Fruit fly (Drosophila melanogaster) whole organism, pupa: ENCODE results near the gene CG5973.

Source experiments
- CG10348 ChIP-seq: fragments of 200-800 bp; sonication (Bioruptor generic); IDR thresholded peaks from 2 replicates; pipeline ENCODE4 v1.3.6; 2022; ENCODE audit warnings: missing biosample characterization, missing genetic modification characterization
- CG12605 ChIP-seq: fragments of 200-800 bp; sonication (Bioruptor generic); IDR thresholded peaks from 2 replicates; pipeline ENCODE4 v1.3.6; 2022; ENCODE audit warnings: missing biosample characterization, missing genetic modification characterization
- CG13204 ChIP-seq: fragments of 200-800 bp; sonication (Bioruptor generic); optimal IDR thresholded peaks from 2 replicates; lab custom pipeline; 2018; ENCODE audit warnings: missing biosample characterization, mild to moderate bottlenecking, missing genetic modification characterization, moderate library complexity
- CG14655 ChIP-seq: fragments of 200-800 bp; sonication (Bioruptor generic); optimal IDR thresholded peaks from 3 replicates; lab custom pipeline; 2017; ENCODE audit warnings: mild to moderate bottlenecking, missing biosample characterization, missing genetic modification reagents, missing genetic modification characterization
- CG15710 ChIP-seq: fragments of 200-800 bp; sonication (Bioruptor generic); optimal IDR thresholded peaks from 2 replicates; lab custom pipeline; 2018; ENCODE audit warnings: missing biosample characterization, mild to moderate bottlenecking, missing genetic modification characterization, moderate library complexity
- CG17806 ChIP-seq: fragments of 200-800 bp; sonication (Bioruptor generic); optimal IDR thresholded peaks from 2 replicates; lab custom pipeline; 2018; ENCODE audit warnings: missing biosample characterization, mild to moderate bottlenecking, missing genetic modification characterization, moderate library complexity
- CG32121 ChIP-seq: fragments of 200-800 bp; sonication (Bioruptor generic); IDR thresholded peaks from 2 replicates; pipeline ENCODE4 v1.3.6; 2022; ENCODE audit warnings: missing biosample characterization, missing genetic modification characterization
- CG34367 ChIP-seq: fragments of 200-800 bp; sonication (Bioruptor generic); optimal IDR thresholded peaks from 2 replicates; lab custom pipeline; 2018; ENCODE audit warnings: missing biosample characterization, mild to moderate bottlenecking, missing genetic modification characterization
- CG4496 ChIP-seq: fragments of 200-800 bp; sonication (Bioruptor generic); IDR thresholded peaks from 3 replicates; pipeline ENCODE4 v1.3.6; 2022; ENCODE audit warnings: missing biosample characterization, missing genetic modification characterization
- CG8159 ChIP-seq: fragments of 200-800 bp; sonication (Bioruptor generic); optimal IDR thresholded peaks from 3 replicates; lab custom pipeline; 2018; ENCODE audit warnings: missing biosample characterization, mild to moderate bottlenecking, missing genetic modification characterization, moderate library complexity
- CG8301 ChIP-seq: fragments of 200-800 bp; sonication (Bioruptor generic); optimal IDR thresholded peaks from 2 replicates; lab custom pipeline; 2018; ENCODE audit warnings: missing biosample characterization, mild to moderate bottlenecking, missing genetic modification characterization
- CG9948 ChIP-seq: fragments of 200-800 bp; sonication (Bioruptor generic); optimal IDR thresholded peaks from 2 replicates; lab custom pipeline; 2018; ENCODE audit warnings: missing biosample characterization, mild to moderate bottlenecking, missing genetic modification characterization, moderate library complexity
- D1 ChIP-seq: fragments of 200-800 bp; sonication (Bioruptor generic); optimal IDR thresholded peaks from 2 replicates; lab custom pipeline; 2018; ENCODE audit warnings: missing biosample characterization, mild to moderate bottlenecking, missing genetic modification characterization, moderate library complexity
- EcR ChIP-seq: fragments of 200-800 bp; sonication (Bioruptor generic); optimal IDR thresholded peaks from 3 replicates; lab custom pipeline; 2019; ENCODE audit warnings: missing biosample characterization, missing genetic modification characterization, mild to moderate bottlenecking, moderate library complexity, missing genetic modification reagents
- Ets98B ChIP-seq: fragments of 200-800 bp; sonication (Bioruptor generic); IDR thresholded peaks from 2 replicates; pipeline ENCODE4 v1.3.6; 2022; ENCODE audit warnings: missing biosample characterization, missing genetic modification characterization
- Pif1A ChIP-seq: fragments of 200-800 bp; sonication (Bioruptor generic); optimal IDR thresholded peaks from 3 replicates; lab custom pipeline; 2016; ENCODE audit warnings: missing biosample characterization, missing genetic modification characterization
- Pif1B ChIP-seq: fragments of 200-800 bp; sonication (Bioruptor generic); optimal IDR thresholded peaks from 3 replicates; lab custom pipeline; 2016; ENCODE audit warnings: missing biosample characterization, missing genetic modification characterization
- Snoo ChIP-seq: fragments of 200-800 bp; sonication (Bioruptor generic); optimal IDR thresholded peaks from 3 replicates; lab custom pipeline; 2017; ENCODE audit warnings: missing biosample characterization, mild to moderate bottlenecking, missing genetic modification characterization, inconsistent platforms
- fd96Ca ChIP-seq: fragments of 200-800 bp; sonication (Bioruptor generic); IDR thresholded peaks from 3 replicates; pipeline ENCODE4 v1.3.6; 2022; ENCODE audit warnings: missing biosample characterization, missing genetic modification characterization
- gl ChIP-seq: fragments of 200-800 bp; sonication (Bioruptor generic); optimal IDR thresholded peaks from 2 replicates; lab custom pipeline; 2018; ENCODE audit warnings: missing biosample characterization, mild to moderate bottlenecking, missing genetic modification characterization
- rn ChIP-seq: fragments of 200-800 bp; sonication (Bioruptor generic); IDR thresholded peaks from 2 replicates; pipeline ENCODE4 v1.3.6; 2022; ENCODE audit warnings: missing biosample characterization, missing genetic modification characterization

CG5973 gene

dm6 chr2L:7410609-7411008 lies 26.7 kb upstream of the CG5973 start, which contains the start of gene CG15818:
Gene CG15818, plus strand, starts transcription at chr2L:7410909.
- no peak for TF ChIP-seq gl
- no peak for TF ChIP-seq CG17806
- no peak for TF ChIP-seq EcR (GFP tag; lab: Kevin White, UChicago)
- no peak for TF ChIP-seq CG9948
- no peak for TF ChIP-seq CG10348 (GFP tag; lab: Robert Waterston, UW)
- no peak for TF ChIP-seq CG32121
- no peak for TF ChIP-seq Pif1A (GFP tag; lab: Kevin White, UChicago)
- no peak for TF ChIP-seq CG13204 (GFP tag; lab: Kevin White, UChicago)
- TF ChIP-seq CG34367: no peak
- TF ChIP-seq CG14655: no peak
- no peak for TF ChIP-seq CG8301 (tag; lab: Kevin White, UChicago)
- TF ChIP-seq fd96Ca (GFP tag; lab: Robert Waterston, UW): no peak
- TF ChIP-seq CG12605: no peak
- no peak for TF ChIP-seq D1
- TF ChIP-seq Snoo: no peak
- no peak for TF ChIP-seq Pif1B (GFP tag; lab: Kevin White, UChicago)
- no peak for TF ChIP-seq Ets98B (GFP tag; lab: Robert Waterston, UW)
- TF ChIP-seq rn (GFP tag; lab: Robert Waterston, UW): no peak
- no peak for TF ChIP-seq CG15710 (tag; lab: Kevin White, UChicago)

DNA sequence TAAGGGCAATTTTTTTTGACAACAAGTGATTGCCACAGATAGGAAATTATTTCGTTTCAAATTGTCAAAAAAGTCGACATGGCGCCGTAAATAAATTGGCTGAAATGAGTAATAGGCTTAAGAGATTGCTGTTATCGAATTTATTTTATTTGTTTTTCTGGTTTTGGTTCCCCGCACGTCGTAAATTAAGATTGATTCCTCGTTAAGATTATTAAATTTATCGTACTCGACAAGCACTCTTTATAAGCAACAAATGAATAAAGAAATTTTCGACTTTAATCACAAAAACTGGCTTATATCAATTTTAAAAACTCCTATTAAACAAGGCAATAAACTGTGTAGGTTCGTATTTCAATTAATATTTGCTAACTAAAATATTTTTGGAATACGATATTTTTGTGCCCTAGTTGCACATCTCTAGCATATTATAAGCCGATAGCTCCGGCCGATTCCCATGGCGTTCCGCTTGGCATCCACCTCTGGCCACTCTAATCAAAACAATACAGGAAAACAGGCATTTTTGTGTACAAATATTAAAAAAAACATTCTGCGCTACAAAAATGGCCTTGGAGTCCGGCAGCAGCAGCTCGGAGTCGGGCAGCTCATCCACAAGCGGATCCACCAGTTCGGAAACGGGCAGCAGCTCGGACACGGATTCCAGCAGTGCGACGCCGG lies 25.2 kb upstream of the CG5973 start, which contains the start of gene chm:
Gene chm, plus strand, starts transcription at position 471 of the 675 bp plus-strand sequence.
- TF ChIP-seq D1: peak; percentile 15
- TF ChIP-seq CG10348 (GFP tag; lab: Robert Waterston, UW): no peak

dm6 chr2L:7418148-7418988 lies 18.9 kb upstream of the CG5973 start:
- TF ChIP-seq fd96Ca (GFP tag; lab: Robert Waterston, UW) (no peak; the same call in 2 of the 3 replicates), CG17806 (peak; percentile 75), CG15710 (tag; lab: Kevin White, UChicago) (peak; percentile 83), CG4496 (GFP tag; lab: Robert Waterston, UW) (no peak), CG12605 (peak; percentile 28), rn (GFP tag; lab: Robert Waterston, UW) (no peak), CG32121 (no peak), CG34367 (peak; percentile 80), CG10348 (GFP tag; lab: Robert Waterston, UW) (no peak), CG13204 (GFP tag; lab: Kevin White, UChicago) (no peak), Ets98B (GFP tag; lab: Robert Waterston, UW) (peak; percentile 55), CG14655 (peak; percentile 87), gl (no peak), CG8301 (tag; lab: Kevin White, UChicago) (peak; percentile 75), Snoo (peak; percentile 77), Pif1B (GFP tag; lab: Kevin White, UChicago) (peak; percentile 69), D1 (peak; percentile 5), CG9948 (peak; percentile 83), EcR (GFP tag; lab: Kevin White, UChicago) (peak; percentile 99), CG8159 (peak; percentile 85), Pif1A (GFP tag; lab: Kevin White, UChicago) (peak; percentile 51)

dm6 chr2L:7419408-7420304 lies 17.6 kb upstream of the CG5973 start:
- TF ChIP-seq fd96Ca (GFP tag; lab: Robert Waterston, UW): no peak; the same call in 2 of the 3 replicates
- TF ChIP-seq CG34367: peak; percentile 59
- TF ChIP-seq CG17806: peak; percentile 65
- TF ChIP-seq gl: no peak
- peak; percentile 82 for TF ChIP-seq CG8159
- TF ChIP-seq CG32121: peak; percentile 28; the same call in 1 of the 2 replicates
- peak; percentile 55 for TF ChIP-seq Pif1A (GFP tag; lab: Kevin White, UChicago)
- peak; percentile 38; the same call in 1 of the 2 replicates for TF ChIP-seq CG12605
- TF ChIP-seq Pif1B (GFP tag; lab: Kevin White, UChicago): peak; percentile 39
- TF ChIP-seq CG10348 (GFP tag; lab: Robert Waterston, UW): no peak
- TF ChIP-seq Ets98B (GFP tag; lab: Robert Waterston, UW): no peak
- TF ChIP-seq CG8301 (tag; lab: Kevin White, UChicago): peak; percentile 45
- TF ChIP-seq CG13204 (GFP tag; lab: Kevin White, UChicago): peak; percentile 23
- TF ChIP-seq CG9948: peak; percentile 74
- TF ChIP-seq D1: no peak
- peak; percentile 58 for TF ChIP-seq CG14655
- TF ChIP-seq CG15710 (tag; lab: Kevin White, UChicago): peak; percentile 81
- peak; percentile 57 for TF ChIP-seq Snoo
- peak; percentile 97 for TF ChIP-seq EcR (GFP tag; lab: Kevin White, UChicago)
- TF ChIP-seq rn (GFP tag; lab: Robert Waterston, UW): no peak
- TF ChIP-seq, all 21 proteins: peak for 14
